Fruit fly (Drosophila melanogaster) whole organism, prepupa: Measurements from ENCODE around the gene DIP-zeta.

ENCODE experiments used
- CG6163 ChIP-seq: fragments of 200-800 bp; sonication (Bioruptor generic); IDR thresholded peaks from 3 replicates; pipeline ENCODE4 v1.3.6; 2022; ENCODE audit warnings: missing biosample characterization, missing genetic modification characterization
- Lpt ChIP-seq: fragments of 200-800 bp; sonication (Bioruptor generic); optimal IDR thresholded peaks from 3 replicates; lab custom pipeline; 2016; ENCODE audit warnings: missing biosample characterization, missing genetic modification characterization
- Sox102F ChIP-seq: fragments of 200-800 bp; sonication (Bioruptor generic); optimal IDR thresholded peaks from 2 replicates; lab custom pipeline; 2016; ENCODE audit warnings: missing biosample characterization, mild to moderate bottlenecking, missing genetic modification characterization

DNA sequence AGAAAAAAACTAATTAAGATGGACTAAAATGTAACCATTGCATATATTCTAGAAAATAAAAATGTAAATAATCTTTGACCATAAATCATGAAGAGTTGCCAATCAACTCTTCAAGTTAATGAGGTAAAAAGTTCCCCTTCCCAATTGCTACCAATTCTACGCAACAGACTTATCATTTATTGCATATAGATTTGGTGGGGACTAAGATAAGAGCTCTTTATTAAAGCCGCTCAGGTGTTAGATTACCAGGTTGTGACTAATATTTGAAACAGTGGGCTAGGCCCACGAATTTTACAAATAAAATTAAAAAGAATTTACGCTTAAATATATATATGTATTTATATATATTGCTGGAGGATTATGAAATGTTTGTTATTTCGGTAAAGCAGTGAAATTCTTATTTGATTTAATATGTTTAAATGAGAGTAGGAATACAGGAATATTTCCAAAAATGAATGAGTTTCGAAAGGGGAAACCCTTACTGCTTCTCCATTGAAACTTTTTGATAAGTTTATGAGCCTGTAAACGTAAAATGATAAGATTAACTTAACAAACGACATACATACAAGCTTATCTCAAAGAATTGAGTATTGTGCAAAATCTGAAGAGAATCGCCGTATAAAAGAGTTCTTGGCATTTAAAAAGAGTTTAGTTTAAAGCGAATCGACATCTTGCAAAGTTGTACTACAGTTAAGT, 59.3 kb downstream of the DIP-zeta start, which contains the start of gene CG13102:
- no peak for TF ChIP-seq CG6163 (GFP tag; lab: Robert Waterston, UW)
- no peak for TF ChIP-seq Lpt (GFP tag; lab: Kevin White, UChicago)
- no peak for TF ChIP-seq Sox102F (GFP tag; lab: Kevin White, UChicago)
